Fruit fly (Drosophila melanogaster) whole organism: ENCODE data around the gene CG14014.

Experiments
- Dll ChIP-seq: fragments of >200 bp; optimal IDR thresholded peaks from 2 replicates; lab custom pipeline; 2017
- EcR ChIP-seq, 2 experiments: fragments of >200 bp; optimal IDR thresholded peaks; 2 replicates each; lab custom pipeline; 2017; ENCODE audit warnings: missing biosample characterization in 2 of 2, missing genetic modification characterization in 2 of 2, missing genetic modification reagents in 2 of 2
- psq ChIP-seq: fragments of >200 bp; optimal IDR thresholded peaks from 2 replicates; lab custom pipeline; 2017
- usp ChIP-seq: fragments of >200 bp; optimal IDR thresholded peaks from 2 replicates; lab custom pipeline; 2017; ENCODE audit warnings: missing biosample characterization, missing genetic modification characterization, mixed read lengths

- TF ChIP-seq psq (lab: Kevin White, UChicago) (no peak), EcR (GFP tag; optimal IDR thresholded peaks at IDR 0.05; lab: Kevin White, UChicago) (no peak), usp (GFP tag; lab: Kevin White, UChicago) (no peak), Dll (no peak)
Observed at dm6 chr2L:5514946-5515345, 35.7 kb downstream of the CG14014 start.
